Fruit fly (Drosophila melanogaster) whole organism, embryonic: ENCODE measurements around the gene CG18788.

Experiments
- CG10147 ChIP-seq: fragments of 200-800 bp; sonication (Bioruptor generic); optimal IDR thresholded peaks from 2 replicates; lab custom pipeline; 2019; ENCODE audit warnings: missing biosample characterization, mild to moderate bottlenecking, missing genetic modification characterization, moderate library complexity
- CG12155 ChIP-seq: fragments of 200-800 bp; sonication (Bioruptor generic); optimal IDR thresholded peaks from 3 replicates; lab custom pipeline; 2016; ENCODE audit warnings: missing biosample characterization, missing genetic modification characterization
- CG13894 ChIP-seq: fragments of 200-800 bp; sonication (Bioruptor generic); optimal IDR thresholded peaks from 3 replicates; lab custom pipeline; 2018; ENCODE audit warnings: missing biosample characterization, mild to moderate bottlenecking, missing genetic modification characterization, moderate library complexity
- CG15073 ChIP-seq: fragments of 200-800 bp; sonication (Bioruptor generic); optimal IDR thresholded peaks from 2 replicates; lab custom pipeline; 2016; ENCODE audit warnings: missing biosample characterization, missing genetic modification characterization
- CG15269 ChIP-seq: fragments of 200-800 bp; sonication (Bioruptor generic); optimal IDR thresholded peaks from 2 replicates; lab custom pipeline; 2018; ENCODE audit warnings: missing biosample characterization, mild to moderate bottlenecking, missing genetic modification characterization, moderate library complexity
- CG1529 ChIP-seq: fragments of 200-800 bp; sonication (Bioruptor generic); optimal IDR thresholded peaks from 3 replicates; lab custom pipeline; 2018; ENCODE audit warnings: missing biosample characterization, missing genetic modification characterization
- CG15479 ChIP-seq: fragments of 200-800 bp; sonication (Bioruptor generic); optimal IDR thresholded peaks from 3 replicates; lab custom pipeline; 2019; ENCODE audit warnings: missing biosample characterization, mild to moderate bottlenecking, missing genetic modification characterization, moderate library complexity
- CG15696 ChIP-seq: fragments of 200-800 bp; sonication (Bioruptor generic); optimal IDR thresholded peaks from 2 replicates; lab custom pipeline; 2019; ENCODE audit warnings: missing biosample characterization, mild to moderate bottlenecking, missing genetic modification characterization, moderate library complexity
- CG17361 ChIP-seq: fragments of 200-800 bp; sonication (Bioruptor generic); IDR thresholded peaks from 3 replicates; pipeline ENCODE4 v1.3.6; 2022; ENCODE audit warnings: missing biosample characterization, missing genetic modification characterization
- CG4328 ChIP-seq: fragments of 200-800 bp; sonication (Bioruptor generic); optimal IDR thresholded peaks from 3 replicates; lab custom pipeline; 2017; ENCODE audit warnings: missing biosample characterization, missing genetic modification reagents, missing genetic modification characterization
- CG6689 ChIP-seq: fragments of 200-800 bp; sonication (Bioruptor generic); IDR thresholded peaks from 2 replicates; pipeline ENCODE4 v1.3.6; 2022; ENCODE audit warnings: missing biosample characterization, missing genetic modification characterization
- CG6854 ChIP-seq: fragments of 200-800 bp; sonication (Bioruptor generic); optimal IDR thresholded peaks from 3 replicates; lab custom pipeline; 2017; ENCODE audit warnings: missing biosample characterization, mild to moderate bottlenecking, missing genetic modification characterization
- CG8478 ChIP-seq: fragments of >200 bp; optimal IDR thresholded peaks from 2 replicates; lab custom pipeline; 2018
- CG9817 ChIP-seq: fragments of 200-800 bp; sonication (Bioruptor generic); optimal IDR thresholded peaks from 2 replicates; lab custom pipeline; 2018; ENCODE audit warnings: missing biosample characterization, mild to moderate bottlenecking, missing genetic modification characterization, moderate library complexity
- CTCF ChIP-seq: fragments of 200-800 bp; sonication (Bioruptor generic); optimal IDR thresholded peaks from 2 replicates; lab custom pipeline; 2017; ENCODE audit warnings: missing biosample characterization, mild to moderate bottlenecking, missing genetic modification characterization, moderate library complexity
- CrebB ChIP-seq: fragments of 200-800 bp; sonication (Bioruptor generic); optimal IDR thresholded peaks from 3 replicates; lab custom pipeline; 2018; ENCODE audit warnings: missing biosample characterization, mild to moderate bottlenecking, missing genetic modification characterization
- Dad ChIP-seq: fragments of 200-800 bp; sonication (Bioruptor generic); optimal IDR thresholded peaks from 3 replicates; lab custom pipeline; 2016; ENCODE audit warnings: missing biosample characterization, missing genetic modification characterization
- Dfd ChIP-seq, 2 experiments: fragments of >200 bp; optimal IDR thresholded peaks; 2 replicates each; lab custom pipeline; 2017; ENCODE audit warnings: missing biosample characterization in 2 of 2, missing genetic modification characterization in 2 of 2
- Dp ChIP-seq: fragments of 200-800 bp; sonication (Bioruptor generic); optimal IDR thresholded peaks from 2 replicates; lab custom pipeline; 2018; ENCODE audit warnings: missing biosample characterization, mild to moderate bottlenecking, missing genetic modification characterization, moderate library complexity
- Ets65A ChIP-seq: fragments of 200-800 bp; sonication (Bioruptor generic); peaks from one replicate; lab custom pipeline; 2016; ENCODE audit warnings: missing biosample characterization, missing genetic modification characterization
- Ets97D ChIP-seq: fragments of 200-800 bp; sonication (Bioruptor generic); optimal IDR thresholded peaks from 3 replicates; lab custom pipeline; 2016; ENCODE audit warnings: missing biosample characterization, missing genetic modification characterization
- HHEX ChIP-seq: fragments of 200-800 bp; sonication (Bioruptor generic); optimal IDR thresholded peaks from 3 replicates; lab custom pipeline; 2017; ENCODE audit warnings: missing biosample characterization, mild to moderate bottlenecking, missing genetic modification characterization, missing genetic modification reagents
- Hr39 ChIP-seq: fragments of >200 bp; optimal IDR thresholded peaks from 2 replicates; lab custom pipeline; 2017
- Hsf ChIP-seq: fragments of 200-800 bp; sonication (Bioruptor generic); optimal IDR thresholded peaks from 3 replicates; lab custom pipeline; 2016; ENCODE audit warnings: missing biosample characterization, missing genetic modification characterization
- MESR4 ChIP-seq: fragments of 200-800 bp; sonication (Bioruptor generic); optimal IDR thresholded peaks from 2 replicates; lab custom pipeline; 2018; ENCODE audit warnings: missing biosample characterization, mild to moderate bottlenecking, missing genetic modification characterization, moderate library complexity
- Med ChIP-seq: fragments of 200-800 bp; sonication (Bioruptor generic); peaks from one replicate; lab custom pipeline; 2016; ENCODE audit warnings: missing biosample characterization, missing genetic modification characterization, mild to moderate bottlenecking, inconsistent platforms, moderate library complexity
- NK7.1 ChIP-seq: fragments of 200-800 bp; sonication (Bioruptor generic); optimal IDR thresholded peaks from 3 replicates; lab custom pipeline; 2016; ENCODE audit warnings: missing biosample characterization, missing genetic modification characterization
- PHDP ChIP-seq: fragments of 200-800 bp; sonication (Bioruptor generic); optimal IDR thresholded peaks from 3 replicates; lab custom pipeline; 2018; ENCODE audit warnings: missing biosample characterization, mild to moderate bottlenecking, missing genetic modification characterization, moderate library complexity
- Rx ChIP-seq: fragments of 200-800 bp; sonication (Bioruptor generic); IDR thresholded peaks from 2 replicates; pipeline ENCODE4 v1.3.6; 2022; ENCODE audit warnings: missing biosample characterization, missing genetic modification characterization
- Spps ChIP-seq: fragments of 200-800 bp; sonication (Bioruptor generic); optimal IDR thresholded peaks from 2 replicates; lab custom pipeline; 2018; ENCODE audit warnings: missing biosample characterization, mild to moderate bottlenecking, missing genetic modification characterization
- YL-1 ChIP-seq: fragments of 200-800 bp; sonication (Bioruptor generic); optimal IDR thresholded peaks from 3 replicates; lab custom pipeline; 2017; ENCODE audit warnings: missing biosample characterization, mild to moderate bottlenecking, missing genetic modification characterization
- cad ChIP-seq: fragments of >200 bp; optimal IDR thresholded peaks from 2 replicates; lab custom pipeline; 2017; ENCODE audit warnings: missing biosample characterization, missing genetic modification characterization
- crp ChIP-seq, 2 experiments: fragments of 200-800 bp; sonication (Bioruptor generic); optimal IDR thresholded peaks; 2 replicates in 1 of 2; 3 replicates in 1 of 2; lab custom pipeline; 2017; ENCODE audit warnings: missing biosample characterization in 2 of 2, missing genetic modification characterization in 2 of 2, mild to moderate bottlenecking in 1 of 2, moderate library complexity in 1 of 2
- dan ChIP-seq: fragments of 200-800 bp; sonication (Bioruptor generic); IDR thresholded peaks from 2 replicates; pipeline ENCODE4 v1.3.6; 2022; ENCODE audit warnings: missing biosample characterization, missing genetic modification characterization
- dmrt99B ChIP-seq: fragments of 200-800 bp; sonication (Bioruptor generic); optimal IDR thresholded peaks from 2 replicates; lab custom pipeline; 2018; ENCODE audit warnings: missing biosample characterization, mild to moderate bottlenecking, missing genetic modification characterization, moderate library complexity
- esg ChIP-seq: fragments of 200-800 bp; sonication (Bioruptor generic); conservative IDR thresholded peaks from 2 replicates; pipeline ENCODE4 v1.3.6; 2022; ENCODE audit warnings: missing biosample characterization, missing genetic modification characterization
- eyg ChIP-seq: fragments of 200-800 bp; sonication (Bioruptor generic); optimal IDR thresholded peaks from 3 replicates; lab custom pipeline; 2016; ENCODE audit warnings: missing biosample characterization, missing genetic modification characterization
- fru ChIP-seq: fragments of >200 bp; optimal IDR thresholded peaks from 2 replicates; lab custom pipeline; 2017
- gfzf ChIP-seq: fragments of 200-800 bp; sonication (Bioruptor generic); optimal IDR thresholded peaks from 2 replicates; lab custom pipeline; 2016; ENCODE audit warnings: missing biosample characterization, mild to moderate bottlenecking, missing genetic modification characterization, moderate library complexity
- gro ChIP-seq: fragments of 200-800 bp; sonication (Bioruptor generic); optimal IDR thresholded peaks from 2 replicates; lab custom pipeline; 2016; ENCODE audit warnings: missing biosample characterization, missing genetic modification characterization
- gsb ChIP-seq: fragments of 200-800 bp; sonication (Bioruptor generic); IDR thresholded peaks from 2 replicates; pipeline ENCODE4 v1.3.6; 2022; ENCODE audit warnings: missing biosample characterization, missing genetic modification characterization
- klu ChIP-seq: fragments of 200-800 bp; sonication (Bioruptor generic); IDR thresholded peaks from 2 replicates; pipeline ENCODE4 v1.3.6; 2022; ENCODE audit warnings: missing biosample characterization, missing genetic modification characterization
- lov ChIP-seq, 2 experiments: fragments of 200-800 bp in 1 of 2; fragments of >200 bp in 1 of 2; sonication (Bioruptor generic) in 1 of 2; IDR thresholded peaks in 1 of 2; optimal IDR thresholded peaks in 1 of 2; 2 replicates in 1 of 2; 3 replicates in 1 of 2; pipeline versions ENCODE4 v1.3.6 to Lab custom; 2017 to 2022; ENCODE audit warnings: missing biosample characterization in 1 of 2, missing genetic modification characterization in 1 of 2
- mam ChIP-seq: fragments of 200-800 bp; sonication (Bioruptor generic); optimal IDR thresholded peaks from 3 replicates; lab custom pipeline; 2016; ENCODE audit warnings: missing biosample characterization, missing genetic modification characterization
- mld ChIP-seq: fragments of 200-800 bp; sonication (Bioruptor generic); IDR thresholded peaks from 3 replicates; pipeline ENCODE4 v1.3.6; 2022; ENCODE audit warnings: missing biosample characterization, missing genetic modification characterization; ENCODE audit not compliant: partially characterized antibody
- nerfin-1 ChIP-seq: fragments of 200-800 bp; sonication (Bioruptor generic); optimal IDR thresholded peaks from 3 replicates; lab custom pipeline; 2019; ENCODE audit warnings: missing biosample characterization, mild to moderate bottlenecking, missing genetic modification characterization, moderate library complexity
- pzg ChIP-seq: fragments of 200-800 bp; sonication (Bioruptor generic); optimal IDR thresholded peaks from 3 replicates; lab custom pipeline; 2018; ENCODE audit warnings: missing biosample characterization, mild to moderate bottlenecking, missing genetic modification characterization, moderate library complexity
- ranshi ChIP-seq: fragments of 200-800 bp; sonication (Bioruptor generic); IDR thresholded peaks from 2 replicates; pipeline ENCODE4 v1.3.6; 2022; ENCODE audit warnings: missing biosample characterization, missing genetic modification characterization
- sens-2 ChIP-seq: fragments of 200-800 bp; sonication (Bioruptor generic); IDR thresholded peaks from 2 replicates; pipeline ENCODE4 v1.3.6; 2022; ENCODE audit warnings: missing biosample characterization, missing genetic modification characterization
- so ChIP-seq: fragments of 200-800 bp; sonication (Bioruptor generic); IDR thresholded peaks from 3 replicates; pipeline ENCODE4 v1.3.6; 2022; ENCODE audit warnings: missing biosample characterization, missing genetic modification characterization
- sr ChIP-seq: fragments of 200-800 bp; sonication (Bioruptor generic); IDR thresholded peaks from 3 replicates; pipeline ENCODE4 v1.3.6; 2022; ENCODE audit warnings: missing biosample characterization, missing genetic modification characterization

The CG18788 gene

dm6 chr2L:12010877-12011666 lies 22.9 kb upstream of the CG18788 start (continued):
- TF ChIP-seq nerfin-1 (tag; lab: Kevin White, UChicago) (peak; percentile 42), CG15696 (tag; lab: Kevin White, UChicago) (peak; percentile 94), Dp (GFP tag; lab: Kevin White, UChicago) (no peak), CG8478 (peak; percentile 92), gfzf (GFP tag; lab: Kevin White, UChicago) (no peak), CG13894 (tag; lab: Kevin White, UChicago) (peak; percentile 88), cad (GFP tag; lab: Kevin White, UChicago) (no peak), Hr39 (lab: Kevin White, UChicago) (no peak), Dad (GFP tag; lab: Kevin White, UChicago) (peak; percentile 68), Rx (GFP tag; lab: Robert Waterston, UW) (no peak), Ets65A (peak; percentile 93), lov (optimal IDR thresholded peaks at IDR 0.05; lab: Kevin White, UChicago) (no peak), lov (GFP tag; IDR thresholded peaks at IDR 0.05; lab: Robert Waterston, UW) (no peak), MESR4 (peak; percentile 1), Med (peak; percentile 59), klu (GFP tag; lab: Robert Waterston, UW) (no peak), CG1529 (GFP tag; lab: Kevin White, UChicago) (peak; percentile 77), sr (GFP tag; lab: Robert Waterston, UW) (no peak), Ets97D (GFP tag; lab: Kevin White, UChicago) (no peak), YL-1 (GFP tag; lab: Kevin White, UChicago) (peak; percentile 77), CG6854 (GFP tag; lab: Kevin White, UChicago) (peak; percentile 90), CTCF (GFP tag; lab: Kevin White, UChicago) (peak; percentile 41), eyg (GFP tag; lab: Kevin White, UChicago) (no peak), mld (GFP tag; lab: Robert Waterston, UW) (no peak), CG9817 (peak; percentile 94), CG12155 (peak; percentile 85), PHDP (tag; lab: Kevin White, UChicago) (peak; percentile 93), sens-2 (GFP tag; lab: Robert Waterston, UW) (no peak), Hsf (peak; percentile 86), CG15479 (no peak), CG17361 (GFP tag; lab: Robert Waterston, UW) (no peak), gro (GFP tag; lab: Kevin White, UChicago) (no peak), pzg (GFP tag; lab: Kevin White, UChicago) (peak; percentile 6), HHEX (GFP tag; lab: Kevin White, UChicago) (peak; percentile 89), esg (GFP tag; lab: Robert Waterston, UW) (no peak), CG4328 (GFP tag; lab: Kevin White, UChicago) (peak; percentile 94), dmrt99B (peak; percentile 92), CG15269 (tag; lab: Kevin White, UChicago) (peak; percentile 95), CG15073 (GFP tag; lab: Kevin White, UChicago) (peak; percentile 36), Dfd (GFP tag; optimal IDR thresholded peaks at IDR 0.05; lab: Kevin White, UChicago) (no peak), ranshi (GFP tag; lab: Robert Waterston, UW) (no peak), CrebB (peak; percentile 92), crp (GFP tag; optimal IDR thresholded peaks at IDR 0.05; lab: Kevin White, UChicago) (peak in 1 of 2 experiments; percentile 68), gsb (GFP tag; lab: Robert Waterston, UW) (no peak), CG6689 (GFP tag; lab: Robert Waterston, UW) (no peak), fru (no peak), dan (GFP tag; lab: Robert Waterston, UW) (no peak), NK7.1 (GFP tag; lab: Kevin White, UChicago) (peak; percentile 31), Spps (peak; percentile 81), so (GFP tag; lab: Robert Waterston, UW) (no peak), CG10147 (GFP tag; lab: Kevin White, UChicago) (peak; percentile 94), mam (GFP tag; lab: Kevin White, UChicago) (peak; percentile 81)
